Fruit fly (Drosophila melanogaster): ENCODE measurements around the gene rdx.

DNA sequence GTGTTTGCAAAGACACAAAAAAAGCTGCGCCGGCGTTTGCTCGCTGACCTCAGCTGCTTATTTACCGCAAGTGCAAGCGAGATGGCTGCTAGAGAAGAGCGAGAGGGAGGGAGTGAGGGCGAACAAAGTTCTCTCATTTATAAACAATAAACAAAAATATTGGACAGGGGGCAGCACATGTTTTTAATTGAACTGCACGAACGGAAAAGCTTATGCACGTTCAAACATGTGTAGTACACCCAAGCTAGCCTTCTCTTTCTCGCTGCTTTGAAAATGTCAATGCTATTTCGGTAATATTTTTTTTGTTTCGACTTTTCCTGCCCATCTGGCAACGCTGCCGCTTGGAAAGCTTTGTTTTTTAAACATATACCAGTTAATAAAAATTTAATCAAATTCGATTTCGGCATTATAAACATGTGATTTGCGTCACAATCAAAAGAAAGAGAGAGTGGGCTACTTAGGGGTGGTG lies 6.9 kb downstream of the rdx start:
- TF ChIP-seq Hmr (GFP tag; optimal IDR thresholded peaks at IDR 0.05) (peak; percentile 53), CG16779 (GFP tag; IDR thresholded peaks at IDR 0.05) (no peak), trem (tag; optimal IDR thresholded peaks at IDR 0.05) (no peak), run (tag; optimal IDR thresholded peaks at IDR 0.05) (peak; percentile 27), CG13424 (tag; optimal IDR thresholded peaks at IDR 0.05) (peak; percentile 32), CTCF (GFP tag; optimal IDR thresholded peaks at IDR 0.05) (peak; percentile 49), Poxn (GFP tag; IDR thresholded peaks at IDR 0.05) (no peak), CG12219 (GFP tag; optimal IDR thresholded peaks at IDR 0.05) (no peak)

All from whole organism, embryonic.